Worm (Caenorhabditis elegans): ENCODE results near the gene W01C8.5.

- no peak for TF ChIP-seq nfya-1 (tag; optimal IDR thresholded peaks at IDR 0.05; ENCODE audit: insufficient read depth)
- no peak for TF ChIP-seq nhr-11 (tag; optimal IDR thresholded peaks at IDR 0.05)
- no peak for TF ChIP-seq zag-1 (tag; optimal IDR thresholded peaks at IDR 0.05)
- no peak for TF ChIP-seq nhr-25 (tag; optimal IDR thresholded peaks at IDR 0.05)
- TF ChIP-seq pqm-1 (tag; optimal IDR thresholded peaks at IDR 0.05) = no peak
- no peak for TF ChIP-seq ztf-11 (tag; optimal IDR thresholded peaks at IDR 0.05)
- no peak for TF ChIP-seq lin-15B (tag; optimal IDR thresholded peaks at IDR 0.05)
Observed at ce11 chrX:5698419-5698818, 1.3 kb upstream of the W01C8.5 start.
